Worm (Caenorhabditis elegans) whole organism, L2 larva: ENCODE results near the gene B0222.15.

ENCODE experiments used
- C34F6.9 ChIP-seq: fragments of 150-350 bp; optimal IDR thresholded peaks from 2 replicates; lab custom pipeline; 2014; ENCODE audit warnings: missing biosample characterization, missing genetic modification characterization
- R02D3.7 ChIP-seq: fragments of 150-350 bp; optimal IDR thresholded peaks from 2 replicates; lab custom pipeline; 2014; ENCODE audit warnings: missing biosample characterization, missing genetic modification characterization
- Y55F3AM.14 ChIP-seq: fragments of 200-800 bp; sonication (Bioruptor generic); optimal IDR thresholded peaks from 2 replicates; lab custom pipeline; 2018; ENCODE audit warnings: mild to moderate bottlenecking, missing genetic modification characterization, missing compliant biosample characterization
- ZK546.5 ChIP-seq: sonication (generic microtip); optimal IDR thresholded peaks from 2 replicates; lab custom pipeline; 2017; ENCODE audit warnings: missing biosample characterization, missing genetic modification characterization
- alr-1 ChIP-seq: fragments of 150-350 bp; optimal IDR thresholded peaks from 2 replicates; lab custom pipeline; 2014; ENCODE audit warnings: missing biosample characterization, missing genetic modification characterization
- aly-2 ChIP-seq: fragments of 150-350 bp; optimal IDR thresholded peaks from 2 replicates; lab custom pipeline; 2014; ENCODE audit warnings: missing biosample characterization, missing genetic modification characterization
- ama-1 ChIP-seq: fragments of 150-350 bp; optimal IDR thresholded peaks from 2 replicates; lab custom pipeline; 2018; ENCODE audit warnings: inconsistent platforms
- blmp-1 ChIP-seq: sonication (generic microtip); optimal IDR thresholded peaks from 2 replicates; lab custom pipeline; 2017; ENCODE audit warnings: missing genetic modification characterization, mild to moderate bottlenecking, missing compliant biosample characterization, antibody characterized with exemption, moderate library complexity; ENCODE audit not compliant: insufficient read depth
- ceh-16 ChIP-seq: fragments of 150-350 bp; optimal IDR thresholded peaks from 2 replicates; lab custom pipeline; 2014; ENCODE audit warnings: missing biosample characterization, missing genetic modification characterization
- ceh-82 ChIP-seq: fragments of 150-350 bp; optimal IDR thresholded peaks from 2 replicates; lab custom pipeline; 2014; ENCODE audit warnings: missing biosample characterization, missing genetic modification characterization
- crh-2 ChIP-seq: sonication (generic microtip); optimal IDR thresholded peaks from 2 replicates; lab custom pipeline; 2017; ENCODE audit warnings: missing biosample characterization, missing genetic modification characterization
- dmd-4 ChIP-seq: sonication (generic microtip); optimal IDR thresholded peaks from 2 replicates; lab custom pipeline; 2017; ENCODE audit warnings: missing biosample characterization, missing genetic modification characterization
- egl-27 ChIP-seq: sonication (generic microtip); optimal IDR thresholded peaks from 3 replicates; lab custom pipeline; 2017; ENCODE audit warnings: missing biosample characterization, missing genetic modification reagents, missing genetic modification characterization
- elt-1 ChIP-seq: fragments of 150-350 bp; optimal IDR thresholded peaks from 2 replicates; lab custom pipeline; 2014; ENCODE audit warnings: missing biosample characterization, missing genetic modification characterization
- fos-1 ChIP-seq: fragments of 150-350 bp; optimal IDR thresholded peaks from 2 replicates; lab custom pipeline; 2014; ENCODE audit warnings: missing biosample characterization, missing genetic modification characterization
- lin-11 ChIP-seq: fragments of 150-350 bp; sonication (generic microtip); optimal IDR thresholded peaks from 2 replicates; lab custom pipeline; 2014; ENCODE audit warnings: missing biosample characterization, missing genetic modification characterization, inconsistent platforms, mixed read lengths
- lin-13 ChIP-seq: fragments of 150-350 bp; optimal IDR thresholded peaks from 2 replicates; lab custom pipeline; 2014; ENCODE audit warnings: missing biosample characterization, missing genetic modification reagents, missing genetic modification characterization
- lin-39 ChIP-seq: fragments of 150-350 bp; optimal IDR thresholded peaks from 2 replicates; lab custom pipeline; 2014; ENCODE audit warnings: missing biosample characterization, missing genetic modification reagents, missing genetic modification characterization
- lsy-2 ChIP-seq, 2 experiments: fragments of 150-350 bp in 1 of 2; sonication (generic microtip) in 1 of 2; optimal IDR thresholded peaks; 2 replicates each; lab custom pipeline; 2014 to 2017; ENCODE audit warnings: missing biosample characterization in 2 of 2, missing genetic modification characterization in 2 of 2
- mab-5 ChIP-seq: fragments of 150-350 bp; optimal IDR thresholded peaks from 2 replicates; lab custom pipeline; 2014; ENCODE audit warnings: missing biosample characterization, missing genetic modification characterization
- mbf-1 ChIP-seq: sonication (generic microtip); optimal IDR thresholded peaks from 2 replicates; lab custom pipeline; 2017; ENCODE audit warnings: missing biosample characterization, missing genetic modification characterization
- mdl-1 ChIP-seq, 2 experiments: fragments of 150-350 bp in 1 of 2; sonication (generic microtip) in 1 of 2; optimal IDR thresholded peaks; 2 replicates each; lab custom pipeline; 2017; ENCODE audit warnings: missing biosample characterization in 2 of 2, missing genetic modification characterization in 2 of 2
- nhr-10 ChIP-seq: sonication (generic microtip); optimal IDR thresholded peaks from 2 replicates; lab custom pipeline; 2017; ENCODE audit warnings: missing biosample characterization, missing genetic modification characterization
- nhr-11 ChIP-seq: fragments of 150-350 bp; optimal IDR thresholded peaks from 2 replicates; lab custom pipeline; 2014; ENCODE audit warnings: missing biosample characterization, missing genetic modification characterization
- nhr-12 ChIP-seq: fragments of 150-350 bp; optimal IDR thresholded peaks from 2 replicates; lab custom pipeline; 2014; ENCODE audit warnings: missing biosample characterization, missing genetic modification characterization
- nhr-129 ChIP-seq: fragments of 150-350 bp; optimal IDR thresholded peaks from 2 replicates; lab custom pipeline; 2014; ENCODE audit warnings: missing biosample characterization, missing genetic modification characterization
- nhr-21 ChIP-seq: fragments of 150-350 bp; optimal IDR thresholded peaks from 2 replicates; lab custom pipeline; 2014; ENCODE audit warnings: missing biosample characterization, missing genetic modification characterization
- nhr-23 ChIP-seq: fragments of 150-350 bp; optimal IDR thresholded peaks from 2 replicates; lab custom pipeline; 2014; ENCODE audit warnings: missing biosample characterization, missing genetic modification reagents, missing genetic modification characterization
- nhr-25 ChIP-seq: fragments of 150-350 bp; sonication (generic microtip); optimal IDR thresholded peaks from 3 replicates; lab custom pipeline; 2014; ENCODE audit warnings: missing biosample characterization, missing genetic modification characterization
- nhr-6 ChIP-seq: fragments of 150-350 bp; optimal IDR thresholded peaks from 2 replicates; lab custom pipeline; 2014; ENCODE audit warnings: missing biosample characterization, missing genetic modification characterization
- nhr-77 ChIP-seq: fragments of 150-350 bp; optimal IDR thresholded peaks from 2 replicates; lab custom pipeline; 2014; ENCODE audit warnings: missing biosample characterization, missing genetic modification characterization
- sem-4 ChIP-seq: fragments of 150-350 bp; optimal IDR thresholded peaks from 2 replicates; lab custom pipeline; 2014; ENCODE audit warnings: missing biosample characterization, missing genetic modification reagents, missing genetic modification characterization
- skn-1 ChIP-seq: sonication (generic microtip); optimal IDR thresholded peaks from 2 replicates; lab custom pipeline; 2017; ENCODE audit warnings: missing biosample characterization, missing genetic modification characterization
- sma-3 ChIP-seq: sonication (generic microtip); optimal IDR thresholded peaks from 2 replicates; lab custom pipeline; 2016; ENCODE audit warnings: missing genetic modification reagents, missing genetic modification characterization, missing compliant biosample characterization
- sma-9 ChIP-seq, 2 experiments: fragments of 150-350 bp in 1 of 2; sonication (generic microtip) in 1 of 2; optimal IDR thresholded peaks; 2 replicates each; lab custom pipeline; 2014 to 2016; ENCODE audit warnings: missing genetic modification characterization in 2 of 2, mild to moderate bottlenecking in 1 of 2, missing biosample characterization in 1 of 2, missing compliant biosample characterization in 1 of 2, missing genetic modification reagents in 1 of 2, moderate library complexity in 1 of 2
- snpc-4 ChIP-seq: fragments of 150-350 bp; optimal IDR thresholded peaks from 2 replicates; lab custom pipeline; 2014; ENCODE audit warnings: missing biosample characterization, missing genetic modification characterization
- unc-39 ChIP-seq: fragments of 150-350 bp; optimal IDR thresholded peaks from 2 replicates; lab custom pipeline; 2014; ENCODE audit warnings: missing biosample characterization, missing genetic modification characterization
- unc-55 ChIP-seq: fragments of 150-350 bp; sonication (generic microtip); optimal IDR thresholded peaks from 3 replicates; lab custom pipeline; 2014; ENCODE audit warnings: missing biosample characterization, missing genetic modification reagents, missing genetic modification characterization
- unc-62 ChIP-seq: fragments of 150-350 bp; optimal IDR thresholded peaks from 2 replicates; lab custom pipeline; 2014; ENCODE audit warnings: missing biosample characterization, missing genetic modification reagents, missing genetic modification characterization
- zag-1 ChIP-seq: fragments of 150-350 bp; optimal IDR thresholded peaks from 2 replicates; lab custom pipeline; 2014; ENCODE audit warnings: missing biosample characterization, missing genetic modification characterization
- ztf-1 ChIP-seq: fragments of 200-800 bp; sonication (Bioruptor generic); conservative IDR thresholded peaks from 2 replicates; pipeline ENCODE4 v1.3.6; 2022; ENCODE audit warnings: missing genetic modification characterization, missing compliant biosample characterization
- ztf-4 ChIP-seq: fragments of 150-350 bp; optimal IDR thresholded peaks from 2 replicates; lab custom pipeline; 2014; ENCODE audit warnings: missing biosample characterization, missing genetic modification characterization

B0222.15 gene

DNA sequence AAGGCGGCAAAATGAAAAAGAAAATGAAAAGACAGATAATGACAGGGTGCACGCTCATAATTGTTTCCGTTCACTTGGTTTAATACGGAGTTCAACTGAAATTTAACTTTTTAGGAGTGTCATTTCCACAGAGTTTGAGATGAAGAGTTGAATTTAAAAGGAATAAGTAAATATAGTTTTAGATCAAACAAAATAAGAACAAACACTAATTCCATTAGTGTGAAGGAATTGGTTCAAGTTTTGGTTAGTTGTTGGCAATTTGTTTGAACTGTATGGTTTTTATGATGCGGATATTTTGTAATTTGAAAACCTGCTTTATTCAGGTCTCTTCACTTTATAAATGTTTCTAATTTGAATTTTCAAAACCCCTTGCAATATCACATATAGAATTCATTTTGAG, at the start of gene B0222.15:
Gene B0222.15, minus strand, starts transcription at position 101 of the 400 bp plus-strand sequence.
- TF ChIP-seq nhr-10 (tag; lab: Kevin White, UChicago) (no peak), sem-4 (no peak), alr-1 (tag; lab: Kevin White, UChicago) (no peak), unc-39 (tag; lab: Kevin White, UChicago) (no peak), mab-5 (no peak), unc-62 (GFP tag; lab: Kevin White, UChicago) (no peak), lin-11 (no peak), sma-9 (GFP tag; optimal IDR thresholded peaks at IDR 0.05; lab: Kevin White, UChicago) (no peak), sma-9 (tag; optimal IDR thresholded peaks at IDR 0.05; lab: Kevin White, UChicago) (no peak)

- TF ChIP-seq ceh-16 (tag; lab: Kevin White, UChicago) = no peak
- peak; percentile 79 for TF ChIP-seq fos-1 (tag; lab: Kevin White, UChicago)
- no peak for TF ChIP-seq sma-3 (GFP tag; lab: Kevin White, UChicago)
- TF ChIP-seq sma-9 (GFP tag; optimal IDR thresholded peaks at IDR 0.05; lab: Kevin White, UChicago) = peak; percentile 49
- TF ChIP-seq sma-9 (tag; optimal IDR thresholded peaks at IDR 0.05; lab: Kevin White, UChicago) = no peak
- TF ChIP-seq sem-4 = no peak
- TF ChIP-seq nhr-12 (tag; lab: Kevin White, UChicago) = no peak
- TF ChIP-seq, all 48 proteins: peak for 2
Measured at ce11 chrV:9202710-9203109, 46.1 kb upstream of the B0222.15 start, which contains the start of gene asp-2. asp-2 (plus strand) TSS chrV:9203077.

- TF ChIP-seq Y55F3AM.14 (GFP tag; lab: Kevin White, UChicago) (no peak), C34F6.9 (tag; lab: Kevin White, UChicago) (no peak), ZK546.5 (tag; lab: Kevin White, UChicago) (no peak), skn-1 (tag; lab: Kevin White, UChicago) (no peak), nhr-77 (tag; lab: Kevin White, UChicago) (no peak), blmp-1 (tag; lab: Kevin White, UChicago) (no peak), elt-1 (no peak), ama-1 (lab: Kevin White, UChicago) (no peak), mdl-1 (tag; optimal IDR thresholded peaks at IDR 0.05; lab: Kevin White, UChicago) (no peak), R02D3.7 (no peak), aly-2 (tag; lab: Kevin White, UChicago) (no peak), mbf-1 (no peak), unc-62 (GFP tag; lab: Kevin White, UChicago) (no peak), ceh-82 (tag; lab: Kevin White, UChicago) (no peak), mab-5 (no peak), nhr-6 (tag; lab: Kevin White, UChicago) (no peak), zag-1 (tag; lab: Kevin White, UChicago) (no peak)
Measured at ce11 chrV:9198887-9199286, 42.3 kb upstream of the B0222.15 start, which contains the start of gene str-177. str-177 (minus strand) TSS chrV:9198987.

- TF ChIP-seq sma-9 (GFP tag; optimal IDR thresholded peaks at IDR 0.05; lab: Kevin White, UChicago) (no peak), sma-9 (tag; optimal IDR thresholded peaks at IDR 0.05; lab: Kevin White, UChicago) (no peak), lin-39 (no peak)
Measured at ce11 chrV:9197121-9197520, 40.5 kb upstream of the B0222.15 start, which contains the start of gene C24B5.4. C24B5.4 (minus strand) TSS chrV:9197326.

DNA sequence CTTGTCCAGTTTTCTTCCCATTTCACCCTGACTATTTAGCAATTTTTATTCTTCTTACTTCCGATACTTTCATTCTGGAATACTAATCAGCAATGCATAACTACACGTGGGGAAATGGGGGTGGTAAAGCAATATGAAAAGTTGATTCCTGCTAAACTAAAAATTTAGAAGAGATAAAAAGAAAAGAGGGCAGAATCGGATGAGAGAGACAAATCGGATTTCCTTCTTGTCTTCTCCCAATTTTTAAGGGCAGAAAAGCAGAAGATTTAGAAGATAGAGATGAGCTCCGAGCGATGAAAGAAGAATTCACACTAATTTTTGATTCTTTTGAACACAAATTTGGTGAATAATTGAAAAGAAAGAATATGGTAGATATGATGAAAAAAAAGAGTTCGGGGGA, 37.5 kb upstream of the B0222.15 start:
- TF ChIP-seq unc-55 (peak; percentile 49), fos-1 (tag; lab: Kevin White, UChicago) (no peak), mdl-1 (tag; optimal IDR thresholded peaks at IDR 0.05; lab: Kevin White, UChicago) (peak in 1 of 2 experiments; percentile 5), Y55F3AM.14 (GFP tag; lab: Kevin White, UChicago) (no peak), snpc-4 (tag; lab: Kevin White, UChicago) (no peak), zag-1 (tag; lab: Kevin White, UChicago) (no peak), nhr-21 (no peak), mbf-1 (no peak), ztf-4 (no peak), nhr-12 (tag; lab: Kevin White, UChicago) (no peak), ceh-16 (tag; lab: Kevin White, UChicago) (no peak), blmp-1 (tag; lab: Kevin White, UChicago) (no peak), C34F6.9 (tag; lab: Kevin White, UChicago) (peak; percentile 14), nhr-129 (tag; lab: Kevin White, UChicago) (no peak), nhr-25 (tag; lab: Kevin White, UChicago) (no peak), sma-3 (GFP tag; lab: Kevin White, UChicago) (no peak), sem-4 (peak; percentile 43), lin-39 (no peak), nhr-77 (tag; lab: Kevin White, UChicago) (no peak), sma-9 (GFP tag; optimal IDR thresholded peaks at IDR 0.05; lab: Kevin White, UChicago) (no peak), sma-9 (tag; optimal IDR thresholded peaks at IDR 0.05; lab: Kevin White, UChicago) (no peak), egl-27 (tag; lab: Kevin White, UChicago) (no peak), dmd-4 (tag; lab: Kevin White, UChicago) (no peak), lsy-2 (tag; optimal IDR thresholded peaks at IDR 0.05; lab: Kevin White, UChicago) (peak in 1 of 2 experiments; percentile 22), nhr-23 (tag; lab: Kevin White, UChicago) (no peak), lin-13 (no peak), unc-62 (GFP tag; lab: Kevin White, UChicago) (no peak), ztf-1 (GFP tag; lab: Robert Waterston, UW) (no peak), unc-39 (tag; lab: Kevin White, UChicago) (no peak), nhr-11 (no peak), crh-2 (tag; lab: Kevin White, UChicago) (no peak)
